Worm (Caenorhabditis elegans): ENCODE data around the gene Y38H6C.23.
"Not testable (repeated sequence)": the region's sequence is repeated elsewhere in the genome, so short reads cannot be mapped to it uniquely, and the experiment has no call there.

Y38H6C.23 gene

DNA sequence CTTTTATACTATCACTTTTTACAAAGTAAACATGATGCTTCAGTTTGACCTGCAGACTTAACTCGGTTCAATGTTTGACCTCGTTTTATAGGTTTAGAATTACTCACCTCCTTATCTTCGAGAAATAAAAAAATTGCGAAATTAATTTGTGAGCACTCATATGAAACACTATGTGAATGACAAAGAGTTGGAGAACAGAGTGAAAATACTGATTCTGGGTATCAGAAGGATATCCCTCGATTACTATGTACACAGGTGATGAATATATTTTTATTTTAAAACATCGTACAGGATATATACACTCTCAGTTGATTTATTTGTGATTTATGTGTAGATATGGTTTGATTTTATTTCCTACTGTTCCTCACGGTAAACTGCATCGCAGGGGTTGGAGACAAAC lies at the start of gene Y38H6C.23:
TSS of gene Y38H6C.23 (minus strand) at position 101 of the 400 bp plus-strand sequence.
- TF ChIP-seq W03F9.2 (tag; optimal IDR thresholded peaks at IDR 0.05) (no peak), dao-5 (tag; optimal IDR thresholded peaks at IDR 0.05) (no peak), him-1 (tag; optimal IDR thresholded peaks at IDR 0.05) (no peak)

DNA sequence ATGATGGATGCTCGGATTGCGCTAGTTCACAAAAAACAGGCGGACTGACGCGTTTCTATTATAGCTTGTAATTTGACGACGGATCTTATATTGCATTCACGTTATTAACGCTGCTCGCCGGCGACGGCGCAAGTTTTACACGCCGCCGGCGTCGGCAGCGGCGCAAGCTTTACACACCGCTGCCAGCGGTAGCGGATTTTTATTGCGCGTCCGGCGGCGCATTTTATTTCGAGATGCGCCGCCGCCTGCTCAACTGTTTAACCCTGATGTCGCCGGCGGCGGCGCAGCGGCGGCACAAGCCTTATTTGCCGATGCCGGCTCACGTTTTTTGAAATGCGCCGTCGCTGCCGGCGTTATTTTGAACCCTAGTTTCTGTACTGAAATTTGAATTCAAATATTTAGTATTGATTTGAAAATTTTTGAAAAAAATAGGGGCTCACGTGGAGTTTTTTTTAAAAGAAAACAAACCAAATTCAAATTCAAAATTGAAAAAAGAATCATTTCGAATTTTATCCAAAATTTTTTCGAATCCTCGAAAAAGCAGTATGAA lies 48.5 kb upstream of the Y38H6C.23 start, which contains the start of gene ttr-57:
TSS of gene ttr-57 (plus strand) at position 500 of the 550 bp plus-strand sequence.
- no peak for TF ChIP-seq W03F9.2 (tag; optimal IDR thresholded peaks at IDR 0.05)
- no peak for TF ChIP-seq dao-5 (tag; optimal IDR thresholded peaks at IDR 0.05)
- no peak for TF ChIP-seq him-1 (tag; optimal IDR thresholded peaks at IDR 0.05)

DNA sequence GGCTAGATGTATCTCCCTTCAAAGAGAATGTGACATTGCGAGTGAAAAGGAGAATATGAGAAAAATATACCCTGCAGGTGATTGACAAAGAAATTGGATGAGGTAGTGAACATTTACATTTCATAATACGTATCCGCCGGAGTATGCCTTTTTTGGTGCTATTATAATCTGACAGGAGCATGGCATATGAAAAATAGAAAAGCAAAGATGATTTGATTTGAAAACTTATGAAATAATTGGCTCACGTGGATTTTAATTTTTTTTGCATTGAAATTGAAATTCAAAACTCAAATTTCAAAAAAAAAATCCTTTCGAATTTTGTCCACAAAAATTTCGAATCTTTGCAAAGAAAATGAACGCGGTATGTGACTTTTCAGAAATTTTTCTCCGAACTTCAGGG lies 46.9 kb upstream of the Y38H6C.23 start, which contains the start of gene ttr-11:
TSS of gene ttr-11 (plus strand) at position 301 of the 400 bp plus-strand sequence.
- no peak for TF ChIP-seq him-1 (tag; optimal IDR thresholded peaks at IDR 0.05)
- no peak for TF ChIP-seq dao-5 (tag; optimal IDR thresholded peaks at IDR 0.05)
- no peak for TF ChIP-seq W03F9.2 (tag; optimal IDR thresholded peaks at IDR 0.05)

DNA sequence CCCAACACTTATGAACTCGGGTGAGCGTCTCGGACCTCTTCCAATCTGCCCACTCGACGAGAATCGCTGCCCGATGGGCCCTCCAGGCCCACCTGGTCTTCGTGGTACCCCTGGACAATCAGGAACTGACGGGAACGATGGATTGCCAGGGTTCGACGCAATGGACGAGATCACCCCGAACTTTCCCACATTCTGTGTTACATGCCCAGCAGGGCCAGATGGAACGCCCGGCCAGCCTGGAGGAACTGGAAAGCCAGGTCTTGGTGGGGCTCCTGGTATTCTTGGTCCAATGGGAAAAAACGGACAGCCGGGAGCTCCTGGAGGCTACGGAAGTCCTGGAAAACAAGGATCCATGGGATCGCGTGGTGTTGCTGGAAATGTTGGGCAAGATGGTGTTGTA lies 44.5 kb upstream of the Y38H6C.23 start:
- TF ChIP-seq W03F9.2 (tag; optimal IDR thresholded peaks at IDR 0.05) (no peak), dao-5 (tag; optimal IDR thresholded peaks at IDR 0.05) (no peak), him-1 (tag; optimal IDR thresholded peaks at IDR 0.05) (no peak)

DNA sequence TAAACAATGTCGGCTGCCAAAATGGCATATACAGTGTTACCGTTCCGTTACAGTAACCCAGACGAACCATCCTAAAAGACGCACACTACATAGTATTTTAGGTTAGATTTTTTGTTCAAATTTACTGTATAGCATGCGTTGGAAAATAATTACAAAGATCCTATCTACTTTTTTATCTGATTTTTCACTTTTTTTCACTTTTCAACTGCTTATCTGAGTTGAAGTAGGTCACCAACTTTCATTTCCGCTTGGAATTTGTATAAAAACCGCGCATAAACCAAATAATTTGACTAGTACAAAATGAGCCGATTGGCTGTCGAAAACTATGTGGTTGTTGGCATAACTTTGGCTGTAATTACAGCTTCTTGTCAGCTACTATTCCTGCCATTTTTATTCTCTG lies 43.6 kb upstream of the Y38H6C.23 start, which contains the start of gene col-163:
TSS of gene col-163 (plus strand) at position 301 of the 400 bp plus-strand sequence.
- TF ChIP-seq dao-5 (tag; optimal IDR thresholded peaks at IDR 0.05) (no peak), W03F9.2 (tag; optimal IDR thresholded peaks at IDR 0.05) (no peak), him-1 (tag; optimal IDR thresholded peaks at IDR 0.05) (no peak)

DNA sequence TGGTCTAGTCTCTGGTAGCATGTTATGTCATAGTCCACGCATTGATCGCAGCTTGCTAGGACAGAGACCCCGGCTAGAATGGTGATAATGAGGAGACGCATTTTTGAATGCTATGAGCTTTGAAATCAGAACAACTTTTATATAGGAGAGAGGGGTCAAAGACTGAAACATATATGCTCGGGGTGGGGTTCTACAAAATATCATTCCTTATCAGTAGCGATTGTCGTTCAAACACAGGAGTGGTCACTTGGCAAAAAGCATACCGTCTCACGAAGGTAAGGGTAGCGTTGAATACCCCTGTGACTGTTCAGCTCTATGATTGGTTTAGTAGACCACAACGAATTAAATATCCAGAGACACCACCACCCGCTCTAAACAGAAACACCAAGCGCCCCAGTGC lies 40.9 kb upstream of the Y38H6C.23 start, which contains the start of gene F46B3.1:
TSS of gene F46B3.1 (minus strand) at position 101 of the 400 bp plus-strand sequence.
- TF ChIP-seq him-1 (tag; optimal IDR thresholded peaks at IDR 0.05) (no peak), dao-5 (tag; optimal IDR thresholded peaks at IDR 0.05) (no peak), W03F9.2 (tag; optimal IDR thresholded peaks at IDR 0.05) (no peak)

DNA sequence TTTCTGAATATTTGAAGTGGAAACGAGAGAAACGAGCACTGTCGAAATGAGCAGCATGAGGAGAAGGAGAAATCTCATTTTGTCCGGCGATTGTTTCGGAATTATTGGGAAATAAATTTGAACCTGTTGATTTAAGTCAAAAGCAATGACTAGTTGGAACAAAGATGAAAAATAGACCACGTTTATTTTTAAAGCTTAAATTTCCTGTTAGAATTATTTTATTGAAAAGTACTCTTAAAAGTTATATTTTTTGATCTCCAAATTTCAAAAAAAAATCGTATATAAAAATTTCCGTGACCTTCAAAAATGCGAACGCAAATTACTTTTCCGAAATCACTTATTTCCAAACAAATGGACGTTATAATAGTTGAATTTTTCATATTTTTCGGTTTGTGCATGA lies 39.5 kb upstream of the Y38H6C.23 start, which contains the start of gene F26F2.11:
TSS of gene F26F2.11 (minus strand) at position 101 of the 400 bp plus-strand sequence.
- TF ChIP-seq W03F9.2 (tag; optimal IDR thresholded peaks at IDR 0.05) (no peak), dao-5 (tag; optimal IDR thresholded peaks at IDR 0.05) (no peak), him-1 (tag; optimal IDR thresholded peaks at IDR 0.05) (no peak)

DNA sequence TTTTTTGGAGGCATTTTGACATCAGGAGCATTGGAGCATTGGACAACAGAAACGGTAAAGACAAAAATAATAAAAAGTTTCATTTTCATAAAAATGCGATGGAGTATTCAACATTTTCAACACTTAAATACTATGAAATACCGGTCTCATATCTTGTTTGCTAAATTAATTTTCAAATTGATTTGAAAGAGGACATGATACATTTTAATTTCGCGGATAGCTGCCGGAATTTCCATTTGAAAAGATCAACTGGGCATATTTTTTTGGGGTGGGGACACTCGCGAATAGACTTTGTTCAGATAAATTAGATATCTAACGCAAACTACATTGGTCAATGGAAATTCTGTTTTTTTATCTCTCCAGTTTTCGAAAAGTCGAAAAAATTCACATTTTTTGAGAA lies 38.6 kb upstream of the Y38H6C.23 start, which contains the start of gene F26F2.10:
TSS of gene F26F2.10 (minus strand) at position 101 of the 400 bp plus-strand sequence.
- TF ChIP-seq him-1 (tag; optimal IDR thresholded peaks at IDR 0.05): no peak
- no peak for TF ChIP-seq W03F9.2 (tag; optimal IDR thresholded peaks at IDR 0.05)
- no peak for TF ChIP-seq dao-5 (tag; optimal IDR thresholded peaks at IDR 0.05)

DNA sequence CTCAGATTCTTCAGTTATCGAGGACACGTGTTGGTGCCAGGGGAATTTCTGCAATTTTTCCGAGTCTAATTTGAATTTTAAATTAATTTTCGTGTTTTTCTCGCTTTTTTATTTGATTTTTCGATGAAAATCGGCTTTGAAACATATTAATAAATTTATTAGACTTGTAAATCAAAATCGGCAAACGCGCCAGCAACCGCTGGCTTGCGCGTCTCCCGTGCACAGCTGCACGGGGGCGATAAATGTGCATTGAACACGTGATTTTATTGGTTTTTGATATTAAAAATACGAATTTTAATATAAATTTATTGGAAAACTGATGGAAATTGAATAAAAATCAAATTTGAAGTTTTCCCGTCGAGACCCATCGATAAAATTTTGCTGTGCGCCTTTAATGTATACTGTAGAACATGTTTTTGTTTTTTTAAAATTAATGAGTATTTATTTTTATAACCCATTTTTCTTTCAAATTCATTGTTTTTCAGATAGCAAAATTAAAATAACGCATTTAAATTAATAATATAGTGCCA lies 24.4 kb upstream of the Y38H6C.23 start, which contains the start of gene F26F2.7:
TSS of gene F26F2.7 (plus strand) at position 480 of the 530 bp plus-strand sequence.
- no peak for TF ChIP-seq dao-5 (tag; optimal IDR thresholded peaks at IDR 0.05)
- peak; percentile 95 for TF ChIP-seq W03F9.2 (tag; optimal IDR thresholded peaks at IDR 0.05)
- peak; percentile 1 for TF ChIP-seq him-1 (tag; optimal IDR thresholded peaks at IDR 0.05)

DNA sequence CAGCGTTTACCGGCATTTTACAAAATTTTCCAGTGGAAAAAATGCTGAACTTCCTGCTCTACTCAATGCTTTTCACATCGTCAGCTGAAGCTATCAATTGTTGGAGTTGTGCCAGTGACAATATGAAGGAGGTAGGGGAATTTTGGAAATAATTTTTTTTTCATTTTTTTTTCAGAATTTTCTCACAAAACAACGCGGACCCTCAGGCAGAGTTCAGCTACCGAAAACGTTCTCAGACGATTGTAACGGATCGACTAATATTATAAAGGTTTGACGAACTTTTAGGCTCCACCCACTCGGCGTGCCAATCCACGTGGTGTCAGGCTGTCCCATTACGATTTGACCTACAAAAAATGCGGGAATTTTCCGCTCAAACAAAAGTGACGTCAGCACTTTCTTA lies 23.4 kb upstream of the Y38H6C.23 start, which contains the start of gene F26F2.8:
TSS of gene F26F2.8 (plus strand) at position 13 of the 400 bp plus-strand sequence.
- TF ChIP-seq W03F9.2 (tag; optimal IDR thresholded peaks at IDR 0.05) (no peak), dao-5 (tag; optimal IDR thresholded peaks at IDR 0.05) (no peak), him-1 (tag; optimal IDR thresholded peaks at IDR 0.05) (no peak)

DNA sequence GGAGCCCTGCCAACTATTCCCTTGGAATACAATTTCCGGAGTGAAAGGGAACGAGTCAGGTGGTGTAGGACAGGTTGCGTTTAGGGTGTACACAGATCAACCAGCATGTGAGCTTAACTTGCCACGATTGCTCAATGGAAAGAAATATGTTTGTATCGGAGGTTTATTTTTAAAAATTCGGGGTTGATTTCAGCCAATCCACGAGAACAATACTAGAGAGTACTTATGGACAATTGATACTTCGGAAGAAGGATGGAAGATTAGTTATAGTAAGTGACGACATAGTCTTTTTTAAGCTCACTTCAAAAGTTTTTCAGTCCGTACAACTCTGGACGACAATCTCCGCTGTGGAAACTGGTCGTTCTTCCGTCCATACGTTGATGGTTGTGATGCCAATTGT lies 18.7 kb upstream of the Y38H6C.23 start:
- TF ChIP-seq W03F9.2 (tag; optimal IDR thresholded peaks at IDR 0.05): no peak
- TF ChIP-seq dao-5 (tag; optimal IDR thresholded peaks at IDR 0.05): no peak
- TF ChIP-seq him-1 (tag; optimal IDR thresholded peaks at IDR 0.05): no peak

DNA sequence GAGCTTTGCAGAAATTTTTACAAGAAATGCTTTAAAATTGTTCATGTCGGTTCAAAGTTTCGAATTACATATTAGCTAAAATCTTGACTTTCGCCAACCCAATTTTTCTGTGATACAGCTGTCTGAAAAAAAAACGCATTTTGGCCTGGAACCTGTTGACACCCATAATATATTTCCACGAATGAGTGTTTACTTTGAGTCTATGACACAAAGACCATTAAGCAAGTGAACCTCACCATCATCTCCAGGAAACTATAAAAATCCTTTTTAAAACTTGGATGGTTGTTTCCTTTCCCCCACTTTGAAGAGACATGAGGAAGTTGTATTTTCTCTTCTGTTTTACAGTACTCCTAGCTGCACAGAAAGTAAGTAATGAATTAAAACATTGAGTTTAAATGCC lies 18.2 kb upstream of the Y38H6C.23 start, which contains the start of gene clec-263:
TSS of gene clec-263 (plus strand) at position 301 of the 400 bp plus-strand sequence.
- no peak for TF ChIP-seq dao-5 (tag; optimal IDR thresholded peaks at IDR 0.05)
- no peak for TF ChIP-seq W03F9.2 (tag; optimal IDR thresholded peaks at IDR 0.05)
- TF ChIP-seq him-1 (tag; optimal IDR thresholded peaks at IDR 0.05): no peak

DNA sequence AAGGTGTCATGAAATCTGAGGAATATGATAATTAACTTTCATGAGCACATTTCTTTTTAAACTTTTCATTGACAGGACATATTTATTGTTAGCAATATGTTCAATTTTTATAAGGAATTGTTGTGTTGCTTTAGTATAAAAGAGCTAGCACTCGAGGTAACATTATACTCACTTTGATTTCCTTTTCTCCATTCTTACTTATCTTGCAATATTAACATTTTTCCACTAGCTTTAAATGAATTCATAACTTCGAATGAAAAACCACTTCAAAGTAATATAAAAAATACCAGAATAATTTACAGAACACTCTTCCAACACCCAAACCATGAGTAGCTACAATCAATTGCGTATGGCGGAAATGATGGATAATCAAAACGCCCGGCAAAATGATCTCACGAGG lies 17.2 kb upstream of the Y38H6C.23 start, which contains the start of gene F26F2.5:
TSS of gene F26F2.5 (plus strand) at position 301 of the 400 bp plus-strand sequence.
- TF ChIP-seq dao-5 (tag; optimal IDR thresholded peaks at IDR 0.05) (no peak), W03F9.2 (tag; optimal IDR thresholded peaks at IDR 0.05) (no peak), him-1 (tag; optimal IDR thresholded peaks at IDR 0.05) (no peak)

DNA sequence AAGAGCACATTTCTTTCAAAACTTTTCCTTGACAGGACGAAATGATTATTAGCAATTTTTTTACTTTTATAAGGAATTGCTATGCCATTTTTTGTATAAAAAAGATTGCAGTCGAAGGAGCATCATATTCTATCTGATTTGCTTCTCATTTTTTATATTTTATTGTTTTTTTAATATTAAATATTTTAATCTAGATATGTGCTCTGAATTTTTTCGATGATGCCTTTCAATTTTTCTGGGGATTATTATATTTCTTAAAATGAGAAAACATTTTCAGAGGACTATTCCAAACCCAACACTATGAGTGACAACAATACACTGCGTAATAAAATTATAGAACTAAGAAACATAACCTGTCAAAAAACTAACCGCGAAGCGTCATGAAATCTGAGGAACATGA lies 12.8 kb upstream of the Y38H6C.23 start, which contains the start of gene F26F2.4:
TSS of gene F26F2.4 (plus strand) at position 301 of the 400 bp plus-strand sequence.
- not testable (repeated sequence) for TF ChIP-seq him-1, W03F9.2, dao-5 (tag; optimal IDR thresholded peaks at IDR 0.05)

Data from whole organism, L4/young adult.